Fruit fly (Drosophila melanogaster) whole organism, embryonic: Measurements from ENCODE around the gene unc-119.

ENCODE experiments used
- Antp ChIP-seq: fragments of 200-800 bp; sonication (Bioruptor generic); optimal IDR thresholded peaks from 3 replicates; lab custom pipeline; 2016; ENCODE audit warnings: missing biosample characterization, missing genetic modification characterization
- Atf-2 ChIP-seq: fragments of 200-800 bp; sonication (Bioruptor generic); optimal IDR thresholded peaks from 2 replicates; lab custom pipeline; 2016; ENCODE audit warnings: missing biosample characterization, missing genetic modification characterization
- CG10274 ChIP-seq: fragments of 200-800 bp; sonication (Bioruptor generic); optimal IDR thresholded peaks from 3 replicates; lab custom pipeline; 2017; ENCODE audit warnings: missing biosample characterization, mild to moderate bottlenecking, missing genetic modification characterization
- CG10431 ChIP-seq: fragments of 200-800 bp; sonication (Bioruptor generic); optimal IDR thresholded peaks from 3 replicates; lab custom pipeline; 2018; ENCODE audit warnings: missing biosample characterization, mild to moderate bottlenecking, missing genetic modification characterization
- CG11504 ChIP-seq: fragments of 200-800 bp; sonication (Bioruptor generic); optimal IDR thresholded peaks from 3 replicates; lab custom pipeline; 2019; ENCODE audit warnings: missing biosample characterization, mild to moderate bottlenecking, missing genetic modification characterization, moderate library complexity
- CG13624 ChIP-seq: fragments of 200-800 bp; sonication (Bioruptor generic); optimal IDR thresholded peaks from 2 replicates; lab custom pipeline; 2016; ENCODE audit warnings: missing biosample characterization, missing genetic modification characterization
- CG13775 ChIP-seq: fragments of 200-800 bp; sonication (Bioruptor generic); optimal IDR thresholded peaks from 3 replicates; lab custom pipeline; 2017; ENCODE audit warnings: missing biosample characterization, mild to moderate bottlenecking, missing genetic modification characterization
- CG14965 ChIP-seq: fragments of 200-800 bp; sonication (Bioruptor generic); optimal IDR thresholded peaks from 2 replicates; lab custom pipeline; 2016; ENCODE audit warnings: missing biosample characterization, missing genetic modification characterization, borderline replicate concordance
- CG15011 ChIP-seq: fragments of 200-800 bp; sonication (Bioruptor generic); optimal IDR thresholded peaks from 3 replicates; lab custom pipeline; 2018; ENCODE audit warnings: missing biosample characterization, mild to moderate bottlenecking, missing genetic modification characterization
- CG16863 ChIP-seq: fragments of 200-800 bp; sonication (Bioruptor generic); optimal IDR thresholded peaks from 3 replicates; lab custom pipeline; 2016; ENCODE audit warnings: missing biosample characterization, missing genetic modification characterization
- CG2116 ChIP-seq: fragments of 200-800 bp; sonication (Bioruptor generic); optimal IDR thresholded peaks from 3 replicates; lab custom pipeline; 2018; ENCODE audit warnings: missing biosample characterization, mild to moderate bottlenecking, missing genetic modification characterization
- CG2199 ChIP-seq: fragments of 200-800 bp; sonication (Bioruptor generic); IDR thresholded peaks from 3 replicates; pipeline ENCODE4 v1.3.6; 2022; ENCODE audit warnings: missing biosample characterization, missing genetic modification characterization
- CG2202 ChIP-seq: fragments of 200-800 bp; sonication (Bioruptor generic); optimal IDR thresholded peaks from 2 replicates; lab custom pipeline; 2018; ENCODE audit warnings: missing biosample characterization, mild to moderate bottlenecking, missing genetic modification characterization
- CG33213 ChIP-seq: fragments of 200-800 bp; sonication (Bioruptor generic); optimal IDR thresholded peaks from 3 replicates; lab custom pipeline; 2016; ENCODE audit warnings: missing biosample characterization, missing genetic modification characterization
- CG6175 ChIP-seq: fragments of 200-800 bp; sonication (Bioruptor generic); IDR thresholded peaks from 3 replicates; pipeline ENCODE4 v1.3.6; 2022; ENCODE audit warnings: missing biosample characterization, missing genetic modification characterization
- CG8478 ChIP-seq: fragments of >200 bp; optimal IDR thresholded peaks from 2 replicates; lab custom pipeline; 2018
- CG9609 ChIP-seq: fragments of 200-800 bp; sonication (Bioruptor generic); optimal IDR thresholded peaks from 3 replicates; lab custom pipeline; 2016; ENCODE audit warnings: missing biosample characterization, missing genetic modification characterization
- CG9876 ChIP-seq: fragments of 200-800 bp; sonication (Bioruptor generic); optimal IDR thresholded peaks from 2 replicates; lab custom pipeline; 2016; ENCODE audit warnings: missing biosample characterization, missing genetic modification characterization
- CTCF ChIP-seq: fragments of 200-800 bp; sonication (Bioruptor generic); optimal IDR thresholded peaks from 2 replicates; lab custom pipeline; 2017; ENCODE audit warnings: missing biosample characterization, mild to moderate bottlenecking, missing genetic modification characterization, moderate library complexity
- D19A ChIP-seq: fragments of 200-800 bp; optimal IDR thresholded peaks from 3 replicates; lab custom pipeline; 2019; ENCODE audit warnings: missing biosample characterization, mild to moderate bottlenecking, missing genetic modification characterization, moderate library complexity
- Doc3 ChIP-seq: fragments of 200-800 bp; sonication (Bioruptor generic); IDR thresholded peaks from 3 replicates; pipeline ENCODE4 v1.3.6; 2022; ENCODE audit warnings: missing biosample characterization, missing genetic modification characterization; ENCODE audit not compliant: partially characterized antibody
- Elba2 ChIP-seq: fragments of 200-800 bp; sonication (Bioruptor generic); optimal IDR thresholded peaks from 3 replicates; lab custom pipeline; 2016; ENCODE audit warnings: missing biosample characterization, missing genetic modification characterization
- Hmx ChIP-seq: fragments of 200-800 bp; sonication (Bioruptor generic); optimal IDR thresholded peaks from 2 replicates; lab custom pipeline; 2016; ENCODE audit warnings: missing biosample characterization, missing genetic modification characterization
- Hr3 ChIP-seq: fragments of 200-800 bp; sonication (Bioruptor generic); optimal IDR thresholded peaks from 3 replicates; lab custom pipeline; 2016; ENCODE audit warnings: missing biosample characterization, missing genetic modification characterization
- Hsf ChIP-seq: fragments of 200-800 bp; sonication (Bioruptor generic); optimal IDR thresholded peaks from 3 replicates; lab custom pipeline; 2016; ENCODE audit warnings: missing biosample characterization, missing genetic modification characterization
- Ptx1 ChIP-seq: fragments of 200-800 bp; sonication (Bioruptor generic); IDR thresholded peaks from 2 replicates; pipeline ENCODE4 v1.3.6; 2022; ENCODE audit warnings: missing biosample characterization, missing genetic modification characterization
- Scr ChIP-seq: fragments of 200-800 bp; sonication (Bioruptor generic); IDR thresholded peaks from 2 replicates; pipeline ENCODE4 v1.3.6; 2022; ENCODE audit warnings: missing biosample characterization, missing genetic modification characterization; ENCODE audit not compliant: partially characterized antibody
- TFAM ChIP-seq: fragments of 200-800 bp; sonication (Bioruptor generic); optimal IDR thresholded peaks from 2 replicates; lab custom pipeline; 2017; ENCODE audit warnings: missing biosample characterization, missing genetic modification characterization, inconsistent platforms
- ap ChIP-seq: fragments of 200-800 bp; sonication (Bioruptor generic); IDR thresholded peaks from 2 replicates; pipeline ENCODE4 v1.3.6; 2022; ENCODE audit warnings: missing biosample characterization, missing genetic modification characterization
- bowl ChIP-seq: fragments of 200-800 bp; sonication (Bioruptor generic); IDR thresholded peaks from 2 replicates; pipeline ENCODE4 v1.3.6; 2022; ENCODE audit warnings: missing biosample characterization, missing genetic modification characterization
- chn ChIP-seq: fragments of 200-800 bp; sonication (Bioruptor generic); optimal IDR thresholded peaks from 2 replicates; lab custom pipeline; 2016; ENCODE audit warnings: missing biosample characterization, missing genetic modification characterization
- crol ChIP-seq: fragments of 200-800 bp; sonication (Bioruptor generic); IDR thresholded peaks from 2 replicates; pipeline ENCODE4 v1.3.6; 2022; ENCODE audit warnings: missing biosample characterization, missing genetic modification characterization
- dan ChIP-seq: fragments of 200-800 bp; sonication (Bioruptor generic); IDR thresholded peaks from 2 replicates; pipeline ENCODE4 v1.3.6; 2022; ENCODE audit warnings: missing biosample characterization, missing genetic modification characterization
- dimm ChIP-seq: fragments of 200-800 bp; sonication (Bioruptor generic); IDR thresholded peaks from 2 replicates; pipeline ENCODE4 v1.3.6; 2022; ENCODE audit warnings: missing biosample characterization, missing genetic modification characterization
- emc ChIP-seq: fragments of 200-800 bp; sonication (Bioruptor generic); optimal IDR thresholded peaks from 2 replicates; lab custom pipeline; 2016; ENCODE audit warnings: missing biosample characterization, missing genetic modification characterization
- fd3F ChIP-seq: fragments of 200-800 bp; sonication (Bioruptor generic); optimal IDR thresholded peaks from 2 replicates; lab custom pipeline; 2018; ENCODE audit warnings: missing biosample characterization, mild to moderate bottlenecking, missing genetic modification characterization, moderate library complexity
- ftz-f1 ChIP-seq: fragments of 200-800 bp; sonication (Bioruptor generic); optimal IDR thresholded peaks from 2 replicates; lab custom pipeline; 2016; ENCODE audit warnings: missing biosample characterization, missing genetic modification characterization
- gem ChIP-seq: fragments of 200-800 bp; sonication (Bioruptor generic); optimal IDR thresholded peaks from 2 replicates; lab custom pipeline; 2019; ENCODE audit warnings: missing biosample characterization, mild to moderate bottlenecking, missing genetic modification characterization, moderate library complexity
- h ChIP-seq: fragments of >200 bp; optimal IDR thresholded peaks from 2 replicates; lab custom pipeline; 2017
- ham ChIP-seq: fragments of 200-800 bp; sonication (Bioruptor generic); IDR thresholded peaks from 2 replicates; pipeline ENCODE4 v1.3.6; 2022; ENCODE audit warnings: missing biosample characterization, missing genetic modification characterization
- mirr ChIP-seq: fragments of 200-800 bp; sonication (Bioruptor generic); optimal IDR thresholded peaks from 3 replicates; lab custom pipeline; 2018; ENCODE audit warnings: missing biosample characterization, mild to moderate bottlenecking, missing genetic modification characterization
- nau ChIP-seq: fragments of 200-800 bp; sonication (Bioruptor generic); optimal IDR thresholded peaks from 3 replicates; lab custom pipeline; 2017; ENCODE audit warnings: missing biosample characterization, mild to moderate bottlenecking, missing genetic modification characterization, missing genetic modification reagents
- nmo ChIP-seq: fragments of 200-800 bp; sonication (Bioruptor generic); optimal IDR thresholded peaks from 2 replicates; lab custom pipeline; 2018; ENCODE audit warnings: missing biosample characterization, mild to moderate bottlenecking, missing genetic modification characterization, moderate library complexity
- nom ChIP-seq: fragments of 200-800 bp; sonication (Bioruptor generic); optimal IDR thresholded peaks from 2 replicates; lab custom pipeline; 2017; ENCODE audit warnings: missing biosample characterization, missing genetic modification characterization, mild to moderate bottlenecking, moderate library complexity, missing genetic modification reagents
- phol ChIP-seq: fragments of 200-800 bp; sonication (Bioruptor generic); optimal IDR thresholded peaks from 3 replicates; lab custom pipeline; 2018; ENCODE audit warnings: missing biosample characterization, mild to moderate bottlenecking, missing genetic modification characterization, moderate library complexity
- pita ChIP-seq: fragments of 200-800 bp; sonication (Bioruptor generic); optimal IDR thresholded peaks from 2 replicates; lab custom pipeline; 2017; ENCODE audit warnings: missing biosample characterization, mild to moderate bottlenecking, missing genetic modification characterization
- pnt ChIP-seq: fragments of 200-800 bp; sonication (Bioruptor generic); optimal IDR thresholded peaks from 3 replicates; lab custom pipeline; 2016; ENCODE audit warnings: missing biosample characterization, missing genetic modification characterization
- run ChIP-seq: fragments of 200-800 bp; sonication (Bioruptor generic); optimal IDR thresholded peaks from 3 replicates; lab custom pipeline; 2018; ENCODE audit warnings: missing biosample characterization, mild to moderate bottlenecking, missing genetic modification characterization
- ssp ChIP-seq: fragments of 200-800 bp; sonication (Bioruptor generic); IDR thresholded peaks from 2 replicates; pipeline ENCODE4 v1.3.6; 2022; ENCODE audit warnings: missing biosample characterization, missing genetic modification characterization
- tgo ChIP-seq: fragments of 200-800 bp; sonication (Bioruptor generic); IDR thresholded peaks from 3 replicates; pipeline ENCODE4 v1.3.6; 2022; ENCODE audit warnings: missing biosample characterization, missing genetic modification characterization

Gene unc-119

DNA sequence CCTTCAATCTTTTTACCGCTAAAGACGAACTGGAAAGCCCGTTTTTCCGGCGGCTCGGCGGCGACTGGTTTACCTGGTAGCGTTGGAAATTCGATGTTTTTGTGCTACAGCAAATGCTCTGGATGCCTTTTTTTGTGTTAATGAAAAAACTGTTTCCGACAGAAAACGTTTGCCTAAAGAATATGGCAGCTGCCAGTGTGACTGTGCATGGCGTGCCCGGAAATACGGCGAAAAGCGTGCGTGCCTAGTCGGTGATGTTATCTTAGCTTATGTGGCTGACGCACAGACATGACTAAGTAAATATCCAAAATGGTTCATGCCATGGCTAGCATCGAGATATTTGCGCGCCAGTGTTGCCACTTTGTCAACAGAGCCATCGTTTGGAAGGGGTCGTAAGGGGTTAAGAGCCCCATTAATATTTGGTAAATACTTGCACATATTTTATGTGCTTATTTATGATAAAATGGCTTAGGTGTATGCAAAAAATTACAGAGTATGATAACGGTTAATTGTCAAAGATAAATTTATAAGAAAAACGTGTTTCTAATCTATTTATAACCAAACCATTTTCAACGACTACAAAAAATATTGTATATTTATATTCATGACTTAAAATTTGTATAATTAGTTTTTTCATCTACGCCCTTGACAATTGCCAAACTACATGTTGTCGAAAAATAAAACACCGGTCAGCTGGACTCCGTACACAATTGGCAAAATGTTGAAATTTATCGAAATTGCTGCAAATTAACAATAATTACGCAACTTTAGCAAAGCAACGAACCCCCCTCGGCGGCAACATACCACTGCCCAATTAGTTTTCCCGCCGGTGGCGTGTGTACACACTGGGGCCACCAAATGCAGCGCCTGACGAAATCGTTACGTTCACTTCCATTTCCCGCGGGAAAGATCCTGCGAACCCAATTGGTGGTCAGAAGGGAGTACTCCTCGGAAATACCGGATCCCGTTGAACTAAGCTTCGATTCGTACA is 4.8 kb downstream of the unc-119 start, which contains the start of gene CG2059 (continued):
- TF ChIP-seq CG16863 (peak; percentile 39), Doc3 (no peak), CG14965 (no peak), Antp (GFP tag; lab: Kevin White, UChicago) (peak; percentile 61), CG10431 (no peak), CG2199 (GFP tag; lab: Robert Waterston, UW) (peak; percentile 66; the same call in 1 of the 3 replicates), h (lab: Kevin White, UChicago) (no peak), CG33213 (GFP tag; lab: Kevin White, UChicago) (peak; percentile 80), pnt (GFP tag; lab: Kevin White, UChicago) (peak; percentile 52), Scr (GFP tag; lab: Robert Waterston, UW) (peak; percentile 33), emc (peak; percentile 25), ap (0 out of 2 replicates have a peak, but pooled peaks have one; percentile 18), tgo (GFP tag; lab: Robert Waterston, UW) (peak; percentile 22; the same call in 2 of the 3 replicates), CG2116 (GFP tag; lab: Kevin White, UChicago) (peak; percentile 64), dimm (no peak), gem (tag; lab: Kevin White, UChicago) (peak; percentile 67), nmo (GFP tag; lab: Kevin White, UChicago) (peak; percentile 50), nau (GFP tag; lab: Kevin White, UChicago) (no peak), mirr (GFP tag; lab: Kevin White, UChicago) (peak; percentile 29), chn (GFP tag; lab: Kevin White, UChicago) (peak; percentile 54), D19A (no peak), TFAM (GFP tag; lab: Kevin White, UChicago) (no peak), pita (peak; percentile 83), ham (GFP tag; lab: Robert Waterston, UW) (no peak), CG10274 (GFP tag; lab: Kevin White, UChicago) (no peak), Elba2 (GFP tag; lab: Kevin White, UChicago) (peak; percentile 84), crol (peak; percentile 95), CG13775 (GFP tag; lab: Kevin White, UChicago) (peak; percentile 48), CG6175 (0 out of 3 replicates have a peak, but pooled peaks have one; percentile 15), Hr3 (GFP tag; lab: Kevin White, UChicago) (no peak), bowl (no peak), CG9876 (GFP tag; lab: Kevin White, UChicago) (peak; percentile 66), Hsf (GFP tag; lab: Kevin White, UChicago) (peak; percentile 40), ftz-f1 (GFP tag; lab: Kevin White, UChicago) (no peak), CTCF (GFP tag; lab: Kevin White, UChicago) (peak; percentile 47), CG13624 (GFP tag; lab: Kevin White, UChicago) (peak; percentile 26), ssp (GFP tag; lab: Robert Waterston, UW) (peak; percentile 53), CG15011 (GFP tag; lab: Kevin White, UChicago) (no peak), phol (peak; percentile 94), Hmx (GFP tag; lab: Kevin White, UChicago) (no peak), dan (no peak), fd3F (no peak), Ptx1 (GFP tag; lab: Robert Waterston, UW) (peak; percentile 47), run (tag; lab: Kevin White, UChicago) (no peak), nom (GFP tag; lab: Kevin White, UChicago) (peak; percentile 57), Atf-2 (GFP tag; lab: Kevin White, UChicago) (peak; percentile 20), CG11504 (tag; lab: Kevin White, UChicago) (peak; percentile 61), CG2202 (tag; lab: Kevin White, UChicago) (peak; percentile 39), CG8478 (lab: Kevin White, UChicago) (no peak), CG9609 (GFP tag; lab: Kevin White, UChicago) (peak; percentile 48)
